Fruit fly (Drosophila melanogaster) whole organism, embryonic: ENCODE measurements around the gene lilli.

Source experiments
- Bgb ChIP-seq: fragments of 200-800 bp; sonication (Bioruptor generic); IDR thresholded peaks from 2 replicates; pipeline ENCODE4 v1.3.6; 2022; ENCODE audit warnings: missing biosample characterization, missing genetic modification characterization; ENCODE audit not compliant: partially characterized antibody
- Blimp-1 ChIP-seq: fragments of 200-800 bp; sonication (Bioruptor generic); optimal IDR thresholded peaks from 3 replicates; lab custom pipeline; 2018; ENCODE audit warnings: missing biosample characterization, missing genetic modification characterization, mild to moderate bottlenecking, moderate library complexity, missing genetic modification reagents
- CG10462 ChIP-seq: fragments of 200-800 bp; sonication (Bioruptor generic); optimal IDR thresholded peaks from 2 replicates; lab custom pipeline; 2016; ENCODE audit warnings: missing biosample characterization, missing genetic modification characterization
- CG11504 ChIP-seq: fragments of 200-800 bp; sonication (Bioruptor generic); optimal IDR thresholded peaks from 3 replicates; lab custom pipeline; 2019; ENCODE audit warnings: missing biosample characterization, mild to moderate bottlenecking, missing genetic modification characterization, moderate library complexity
- CG12071 ChIP-seq: fragments of 200-800 bp; sonication (Bioruptor generic); optimal IDR thresholded peaks from 3 replicates; lab custom pipeline; 2018; ENCODE audit warnings: missing biosample characterization, mild to moderate bottlenecking, missing genetic modification characterization
- CG13775 ChIP-seq: fragments of 200-800 bp; sonication (Bioruptor generic); optimal IDR thresholded peaks from 3 replicates; lab custom pipeline; 2017; ENCODE audit warnings: missing biosample characterization, mild to moderate bottlenecking, missing genetic modification characterization
- CG13894 ChIP-seq: fragments of 200-800 bp; sonication (Bioruptor generic); optimal IDR thresholded peaks from 3 replicates; lab custom pipeline; 2018; ENCODE audit warnings: missing biosample characterization, mild to moderate bottlenecking, missing genetic modification characterization, moderate library complexity
- CG14860 ChIP-seq: fragments of 200-800 bp; sonication (Bioruptor generic); IDR thresholded peaks from 3 replicates; pipeline ENCODE4 v1.3.6; 2022; ENCODE audit warnings: missing biosample characterization, missing genetic modification characterization; ENCODE audit not compliant: partially characterized antibody
- CG15073 ChIP-seq: fragments of 200-800 bp; sonication (Bioruptor generic); optimal IDR thresholded peaks from 2 replicates; lab custom pipeline; 2016; ENCODE audit warnings: missing biosample characterization, missing genetic modification characterization
- CG2712 ChIP-seq: fragments of 200-800 bp; optimal IDR thresholded peaks from 3 replicates; lab custom pipeline; 2019; ENCODE audit warnings: missing biosample characterization, mild to moderate bottlenecking, missing genetic modification characterization, moderate library complexity
- CG31224 ChIP-seq: fragments of 200-800 bp; sonication (Bioruptor generic); IDR thresholded peaks from 2 replicates; pipeline ENCODE4 v1.3.6; 2022; ENCODE audit warnings: missing biosample characterization, missing genetic modification characterization
- CG3838 ChIP-seq: fragments of 200-800 bp; sonication (Bioruptor generic); optimal IDR thresholded peaks from 3 replicates; lab custom pipeline; 2016; ENCODE audit warnings: missing biosample characterization, missing genetic modification characterization
- CG6854 ChIP-seq: fragments of 200-800 bp; sonication (Bioruptor generic); optimal IDR thresholded peaks from 3 replicates; lab custom pipeline; 2017; ENCODE audit warnings: missing biosample characterization, mild to moderate bottlenecking, missing genetic modification characterization
- CG7271 ChIP-seq: fragments of 200-800 bp; sonication (Bioruptor generic); optimal IDR thresholded peaks from 2 replicates; lab custom pipeline; 2018; ENCODE audit warnings: missing biosample characterization, mild to moderate bottlenecking, missing genetic modification characterization, moderate library complexity
- CG7357 ChIP-seq: fragments of 200-800 bp; sonication (Bioruptor generic); IDR thresholded peaks from 3 replicates; pipeline ENCODE4 v1.3.6; 2022; ENCODE audit warnings: missing biosample characterization, missing genetic modification characterization
- CG7556 ChIP-seq: fragments of 200-800 bp; sonication (Bioruptor generic); optimal IDR thresholded peaks from 2 replicates; lab custom pipeline; 2017; ENCODE audit warnings: missing biosample characterization, mild to moderate bottlenecking, missing genetic modification characterization
- CG8281 ChIP-seq: fragments of 200-800 bp; sonication (Bioruptor generic); optimal IDR thresholded peaks from 2 replicates; lab custom pipeline; 2018; ENCODE audit warnings: missing biosample characterization, mild to moderate bottlenecking, missing genetic modification characterization, moderate library complexity
- CG8388 ChIP-seq: fragments of 200-800 bp; sonication (Bioruptor generic); optimal IDR thresholded peaks from 2 replicates; lab custom pipeline; 2019; ENCODE audit warnings: missing biosample characterization, mild to moderate bottlenecking, missing genetic modification characterization, moderate library complexity
- CG9609 ChIP-seq: fragments of 200-800 bp; sonication (Bioruptor generic); optimal IDR thresholded peaks from 3 replicates; lab custom pipeline; 2016; ENCODE audit warnings: missing biosample characterization, missing genetic modification characterization
- CrebB ChIP-seq: fragments of 200-800 bp; sonication (Bioruptor generic); optimal IDR thresholded peaks from 3 replicates; lab custom pipeline; 2018; ENCODE audit warnings: missing biosample characterization, mild to moderate bottlenecking, missing genetic modification characterization
- Dll ChIP-seq: fragments of 200-800 bp; sonication (Bioruptor generic); IDR thresholded peaks from 4 replicates; pipeline ENCODE4 v1.3.6; 2022; ENCODE audit warnings: missing biosample characterization, missing genetic modification characterization; ENCODE audit not compliant: partially characterized antibody
- E2f2 ChIP-seq: fragments of 200-800 bp; sonication (Bioruptor generic); IDR thresholded peaks from 2 replicates; pipeline ENCODE4 v1.3.6; 2022; ENCODE audit warnings: missing biosample characterization, missing genetic modification characterization
- HHEX ChIP-seq: fragments of 200-800 bp; sonication (Bioruptor generic); optimal IDR thresholded peaks from 3 replicates; lab custom pipeline; 2017; ENCODE audit warnings: missing biosample characterization, mild to moderate bottlenecking, missing genetic modification characterization, missing genetic modification reagents
- HLHmδ ChIP-seq: fragments of 200-800 bp; sonication (Bioruptor generic); optimal IDR thresholded peaks from 2 replicates; lab custom pipeline; 2018; ENCODE audit warnings: missing biosample characterization, mild to moderate bottlenecking, missing genetic modification characterization, moderate library complexity
- Hmx ChIP-seq: fragments of 200-800 bp; sonication (Bioruptor generic); optimal IDR thresholded peaks from 2 replicates; lab custom pipeline; 2016; ENCODE audit warnings: missing biosample characterization, missing genetic modification characterization
- Hr39 ChIP-seq: fragments of >200 bp; optimal IDR thresholded peaks from 2 replicates; lab custom pipeline; 2017
- Mad ChIP-seq: fragments of 200-800 bp; sonication (Bioruptor generic); optimal IDR thresholded peaks from 2 replicates; lab custom pipeline; 2016; ENCODE audit warnings: missing biosample characterization, missing genetic modification characterization
- Mes4 ChIP-seq: fragments of 200-800 bp; sonication (Bioruptor generic); optimal IDR thresholded peaks from 2 replicates; lab custom pipeline; 2016; ENCODE audit warnings: missing biosample characterization, missing genetic modification characterization
- Neu2 ChIP-seq: fragments of 200-800 bp; sonication (Bioruptor generic); optimal IDR thresholded peaks from 3 replicates; lab custom pipeline; 2016; ENCODE audit warnings: missing biosample characterization, missing genetic modification characterization, borderline replicate concordance
- Oaz ChIP-seq: fragments of 200-800 bp; sonication (Bioruptor generic); IDR thresholded peaks from 2 replicates; pipeline ENCODE4 v1.3.6; 2022; ENCODE audit warnings: missing biosample characterization, missing genetic modification characterization
- Oli ChIP-seq: fragments of 200-800 bp; sonication (Bioruptor generic); optimal IDR thresholded peaks from 2 replicates; lab custom pipeline; 2018; ENCODE audit warnings: missing biosample characterization, mild to moderate bottlenecking, missing genetic modification characterization, moderate library complexity
- bigmax ChIP-seq: fragments of 200-800 bp; sonication (Bioruptor generic); optimal IDR thresholded peaks from 2 replicates; lab custom pipeline; 2018; ENCODE audit warnings: missing biosample characterization, mild to moderate bottlenecking, missing genetic modification characterization
- btn ChIP-seq: fragments of 200-800 bp; sonication (Bioruptor generic); optimal IDR thresholded peaks from 2 replicates; lab custom pipeline; 2016; ENCODE audit warnings: missing biosample characterization, missing genetic modification characterization
- fd96Cb ChIP-seq: fragments of 200-800 bp; sonication (Bioruptor generic); optimal IDR thresholded peaks from 2 replicates; lab custom pipeline; 2018; ENCODE audit warnings: missing biosample characterization, mild to moderate bottlenecking, missing genetic modification characterization, moderate library complexity
- ftz-f1 ChIP-seq: fragments of 200-800 bp; sonication (Bioruptor generic); optimal IDR thresholded peaks from 2 replicates; lab custom pipeline; 2016; ENCODE audit warnings: missing biosample characterization, missing genetic modification characterization
- gro ChIP-seq: fragments of 200-800 bp; sonication (Bioruptor generic); optimal IDR thresholded peaks from 2 replicates; lab custom pipeline; 2016; ENCODE audit warnings: missing biosample characterization, missing genetic modification characterization
- ken ChIP-seq: fragments of 200-800 bp; sonication (Bioruptor generic); IDR thresholded peaks from 3 replicates; pipeline ENCODE4 v1.3.6; 2022; ENCODE audit warnings: missing biosample characterization, missing genetic modification characterization
- klu ChIP-seq: fragments of 200-800 bp; sonication (Bioruptor generic); IDR thresholded peaks from 2 replicates; pipeline ENCODE4 v1.3.6; 2022; ENCODE audit warnings: missing biosample characterization, missing genetic modification characterization
- lilli ChIP-seq: fragments of 200-800 bp; sonication (Bioruptor generic); optimal IDR thresholded peaks from 3 replicates; lab custom pipeline; 2016; ENCODE audit warnings: missing biosample characterization, missing genetic modification characterization
- mld ChIP-seq: fragments of 200-800 bp; sonication (Bioruptor generic); IDR thresholded peaks from 3 replicates; pipeline ENCODE4 v1.3.6; 2022; ENCODE audit warnings: missing biosample characterization, missing genetic modification characterization; ENCODE audit not compliant: partially characterized antibody
- org-1 ChIP-seq: fragments of 200-800 bp; sonication (Bioruptor generic); optimal IDR thresholded peaks from 2 replicates; lab custom pipeline; 2017; ENCODE audit warnings: missing biosample characterization, missing genetic modification characterization
- otp ChIP-seq: fragments of 200-800 bp; sonication (Bioruptor generic); IDR thresholded peaks from 3 replicates; pipeline ENCODE4, ENCODE4 v1.3.6; 2022; ENCODE audit warnings: missing biosample characterization, missing genetic modification characterization
- run ChIP-seq: fragments of 200-800 bp; sonication (Bioruptor generic); optimal IDR thresholded peaks from 3 replicates; lab custom pipeline; 2018; ENCODE audit warnings: missing biosample characterization, mild to moderate bottlenecking, missing genetic modification characterization
- schlank ChIP-seq: fragments of 200-800 bp; sonication (Bioruptor generic); optimal IDR thresholded peaks from 2 replicates; lab custom pipeline; 2018; ENCODE audit warnings: missing biosample characterization, mild to moderate bottlenecking, missing genetic modification characterization
- sens ChIP-seq: fragments of 200-800 bp; sonication (Bioruptor generic); peaks from one replicate; lab custom pipeline; 2016; ENCODE audit warnings: missing biosample characterization, missing genetic modification characterization
- sqz ChIP-seq: fragments of 200-800 bp; sonication (Bioruptor generic); optimal IDR thresholded peaks from 3 replicates; lab custom pipeline; 2018; ENCODE audit warnings: missing biosample characterization, mild to moderate bottlenecking, missing genetic modification characterization
- stwl ChIP-seq: fragments of 200-800 bp; sonication (Bioruptor generic); optimal IDR thresholded peaks from 3 replicates; lab custom pipeline; 2018; ENCODE audit warnings: missing biosample characterization, mild to moderate bottlenecking, missing genetic modification characterization, moderate library complexity
- twi ChIP-seq: fragments of 200-800 bp; optimal IDR thresholded peaks from 2 replicates; lab custom pipeline; 2019; ENCODE audit warnings: missing biosample characterization, mild to moderate bottlenecking, missing genetic modification characterization, moderate library complexity
- tx ChIP-seq: fragments of 200-800 bp; sonication (Bioruptor generic); optimal IDR thresholded peaks from 2 replicates; lab custom pipeline; 2016; ENCODE audit warnings: missing biosample characterization, missing genetic modification characterization
- vvl ChIP-seq: fragments of 200-800 bp; sonication (Bioruptor generic); IDR thresholded peaks from 2 replicates; pipeline ENCODE4 v1.3.6; 2022; ENCODE audit warnings: missing biosample characterization, missing genetic modification characterization

Gene lilli

dm6 chr2L:2897024-2897549, 11.4 kb downstream of the lilli start (continued):
- TF ChIP-seq CG6854 (peak; percentile 3), Bgb (no peak), CG31224 (GFP tag; lab: Robert Waterston, UW) (peak; percentile 69), CG12071 (GFP tag; lab: Kevin White, UChicago) (peak; percentile 36), CG2712 (peak; percentile 80), vvl (peak; percentile 90), CG3838 (GFP tag; lab: Kevin White, UChicago) (peak; percentile 56), HHEX (GFP tag; lab: Kevin White, UChicago) (peak; percentile 61), Dll (GFP tag; lab: Robert Waterston, UW) (no peak), tx (GFP tag; lab: Kevin White, UChicago) (peak; percentile 73), CG14860 (GFP tag; lab: Robert Waterston, UW) (no peak), Blimp-1 (peak; percentile 70), ftz-f1 (GFP tag; lab: Kevin White, UChicago) (no peak), bigmax (GFP tag; lab: Kevin White, UChicago) (peak; percentile 8), schlank (tag; lab: Kevin White, UChicago) (no peak), CG7271 (tag; lab: Kevin White, UChicago) (peak; percentile 17), Oaz (GFP tag; lab: Robert Waterston, UW) (peak; percentile 57; the same call in 1 of the 2 replicates), CG13775 (GFP tag; lab: Kevin White, UChicago) (peak; percentile 72), fd96Cb (peak; percentile 86), org-1 (GFP tag; lab: Kevin White, UChicago) (peak; percentile 65), HLHmδ (peak; percentile 63), CG15073 (GFP tag; lab: Kevin White, UChicago) (peak; percentile 1), stwl (tag; lab: Kevin White, UChicago) (peak; percentile 5), CG11504 (tag; lab: Kevin White, UChicago) (peak; percentile 83), CG9609 (GFP tag; lab: Kevin White, UChicago) (peak; percentile 90), btn (GFP tag; lab: Kevin White, UChicago) (peak; percentile 81), CrebB (tag; lab: Kevin White, UChicago) (no peak), CG7357 (GFP tag; lab: Robert Waterston, UW) (peak; percentile 67), lilli (peak; percentile 96), Neu2 (GFP tag; lab: Kevin White, UChicago) (peak; percentile 38), E2f2 (GFP tag; lab: Robert Waterston, UW) (peak; percentile 66), CG8281 (tag; lab: Kevin White, UChicago) (peak; percentile 30), twi (tag; lab: Kevin White, UChicago) (peak; percentile 78), CG10462 (GFP tag; lab: Kevin White, UChicago) (peak; percentile 69), ken (peak; percentile 81), sqz (no peak), sens (GFP tag; lab: Kevin White, UChicago) (peak; percentile 99), CG8388 (peak; percentile 83), Mes4 (GFP tag; lab: Kevin White, UChicago) (peak; percentile 70), otp (GFP tag; lab: Robert Waterston, UW) (peak; percentile 90), Hr39 (lab: Kevin White, UChicago) (no peak), klu (0 out of 2 replicates have a peak, but pooled peaks have one; percentile 23), Hmx (GFP tag; lab: Kevin White, UChicago) (peak; percentile 22), CG13894 (no peak), CG7556 (GFP tag; lab: Kevin White, UChicago) (peak; percentile 81), run (tag; lab: Kevin White, UChicago) (peak; percentile 43), gro (GFP tag; lab: Kevin White, UChicago) (peak; percentile 58), Mad (GFP tag; lab: Kevin White, UChicago) (peak; percentile 81), Oli (tag; lab: Kevin White, UChicago) (peak; percentile 83), mld (GFP tag; lab: Robert Waterston, UW) (no peak)
